Worm (Caenorhabditis elegans) whole organism, L3 larva: ENCODE measurements around the gene lgc-50.

Experiments
- aly-2 ChIP-seq: fragments of 150-350 bp; optimal IDR thresholded peaks from 2 replicates; lab custom pipeline; 2014; ENCODE audit warnings: missing biosample characterization, missing genetic modification characterization
- ama-1 ChIP-seq: fragments of 150-350 bp; optimal IDR thresholded peaks from 2 replicates; lab custom pipeline; 2018
- ceh-16 ChIP-seq: sonication (generic microtip); optimal IDR thresholded peaks from 2 replicates; lab custom pipeline; 2017; ENCODE audit warnings: missing biosample characterization, missing genetic modification characterization
- ceh-28 ChIP-seq: fragments of 150-350 bp; optimal IDR thresholded peaks from 2 replicates; lab custom pipeline; 2014; ENCODE audit warnings: missing biosample characterization, missing genetic modification reagents, missing genetic modification characterization
- ceh-82 ChIP-seq: fragments of 150-350 bp; optimal IDR thresholded peaks from 2 replicates; lab custom pipeline; 2014; ENCODE audit warnings: missing biosample characterization, missing genetic modification characterization
- ceh-9 ChIP-seq: sonication (generic microtip); optimal IDR thresholded peaks from 2 replicates; lab custom pipeline; 2018; ENCODE audit warnings: missing biosample characterization, missing genetic modification characterization
- daf-12 ChIP-seq: fragments of 150-350 bp; optimal IDR thresholded peaks from 2 replicates; lab custom pipeline; 2014; ENCODE audit warnings: missing biosample characterization, missing genetic modification reagents, missing genetic modification characterization
- egl-5 ChIP-seq: fragments of 150-350 bp; optimal IDR thresholded peaks from 2 replicates; lab custom pipeline; 2017; ENCODE audit warnings: missing biosample characterization, missing genetic modification reagents, missing genetic modification characterization, inconsistent platforms
- elt-1 ChIP-seq: fragments of 150-350 bp; optimal IDR thresholded peaks from 2 replicates; lab custom pipeline; 2014; ENCODE audit warnings: missing biosample characterization, missing genetic modification characterization
- elt-2 ChIP-seq: sonication (generic microtip); optimal IDR thresholded peaks from 2 replicates; lab custom pipeline; 2016; ENCODE audit warnings: missing genetic modification reagents, mild to moderate bottlenecking, missing genetic modification characterization, missing compliant biosample characterization
- elt-3 ChIP-seq, 3 experiments: fragments of 150-350 bp in 1 of 3; sonication (generic microtip) in 2 of 3; optimal IDR thresholded peaks; 2 replicates in 2 of 3; 4 replicates in 1 of 3; lab custom pipeline; 2014 to 2017; ENCODE audit warnings: missing biosample characterization in 3 of 3, missing genetic modification characterization in 3 of 3
- fkh-2 ChIP-seq: fragments of 150-350 bp; optimal IDR thresholded peaks from 2 replicates; lab custom pipeline; 2014; ENCODE audit warnings: missing biosample characterization, missing genetic modification reagents, missing genetic modification characterization
- fos-1 ChIP-seq: fragments of 150-350 bp; optimal IDR thresholded peaks from 2 replicates; lab custom pipeline; 2014; ENCODE audit warnings: missing biosample characterization, missing genetic modification characterization
- hmg-11 ChIP-seq: sonication (generic microtip); optimal IDR thresholded peaks from 2 replicates; lab custom pipeline; 2016; ENCODE audit warnings: missing genetic modification characterization, missing compliant biosample characterization
- jun-1 ChIP-seq: fragments of 150-350 bp; optimal IDR thresholded peaks from 2 replicates; lab custom pipeline; 2014; ENCODE audit warnings: missing biosample characterization, missing genetic modification reagents, missing genetic modification characterization
- lin-15B ChIP-seq: fragments of 150-350 bp; optimal IDR thresholded peaks from 2 replicates; lab custom pipeline; 2014; ENCODE audit warnings: missing biosample characterization, missing genetic modification characterization
- lin-39 ChIP-seq: fragments of 150-350 bp; optimal IDR thresholded peaks from 2 replicates; lab custom pipeline; 2018; ENCODE audit warnings: missing biosample characterization, missing genetic modification reagents, missing genetic modification characterization
- mdl-1 ChIP-seq: fragments of 150-350 bp; optimal IDR thresholded peaks from 2 replicates; lab custom pipeline; 2014; ENCODE audit warnings: missing biosample characterization, missing genetic modification characterization
- mml-1 ChIP-seq: fragments of 150-350 bp; sonication (generic microtip); optimal IDR thresholded peaks from 3 replicates; lab custom pipeline; 2014; ENCODE audit warnings: missing biosample characterization, missing genetic modification characterization
- nfya-1 ChIP-seq: sonication (generic microtip); optimal IDR thresholded peaks from 2 replicates; lab custom pipeline; 2017; ENCODE audit warnings: missing genetic modification characterization, mild to moderate bottlenecking, missing compliant biosample characterization, antibody characterized with exemption, moderate library complexity; ENCODE audit not compliant: insufficient read depth
- nhr-11 ChIP-seq: fragments of 150-350 bp; optimal IDR thresholded peaks from 2 replicates; lab custom pipeline; 2014; ENCODE audit warnings: missing biosample characterization, missing genetic modification characterization
- nhr-12 ChIP-seq: fragments of 150-350 bp; optimal IDR thresholded peaks from 2 replicates; lab custom pipeline; 2014; ENCODE audit warnings: missing biosample characterization, missing genetic modification characterization
- nhr-23 ChIP-seq: fragments of 150-350 bp; optimal IDR thresholded peaks from 2 replicates; lab custom pipeline; 2014; ENCODE audit warnings: missing biosample characterization, missing genetic modification reagents, missing genetic modification characterization
- nhr-237 ChIP-seq: fragments of 150-350 bp; optimal IDR thresholded peaks from 2 replicates; lab custom pipeline; 2014; ENCODE audit warnings: missing biosample characterization, missing genetic modification characterization
- nhr-25 ChIP-seq: sonication (generic microtip); optimal IDR thresholded peaks from 2 replicates; lab custom pipeline; 2017; ENCODE audit warnings: missing biosample characterization, missing genetic modification characterization
- nhr-28 ChIP-seq: fragments of 150-350 bp; optimal IDR thresholded peaks from 2 replicates; lab custom pipeline; 2014; ENCODE audit warnings: missing biosample characterization, missing genetic modification characterization
- nhr-43 ChIP-seq: sonication (generic microtip); optimal IDR thresholded peaks from 2 replicates; lab custom pipeline; 2016; ENCODE audit warnings: mild to moderate bottlenecking, missing genetic modification characterization, missing compliant biosample characterization; ENCODE audit not compliant: poor library complexity, severe bottlenecking
- nhr-67 ChIP-seq: fragments of 150-350 bp; optimal IDR thresholded peaks from 2 replicates; lab custom pipeline; 2014; ENCODE audit warnings: missing biosample characterization, missing genetic modification characterization
- nhr-77 ChIP-seq: fragments of 150-350 bp; optimal IDR thresholded peaks from 2 replicates; lab custom pipeline; 2014; ENCODE audit warnings: missing biosample characterization, missing genetic modification characterization
- pha-4 ChIP-seq: fragments of 150-350 bp; optimal IDR thresholded peaks from 2 replicates; lab custom pipeline; 2014; ENCODE audit warnings: missing biosample characterization, missing genetic modification reagents, missing genetic modification characterization
- pqm-1 ChIP-seq: fragments of 150-350 bp; optimal IDR thresholded peaks from 2 replicates; lab custom pipeline; 2017; ENCODE audit warnings: missing biosample characterization, missing genetic modification characterization, inconsistent platforms
- sea-2 ChIP-seq: fragments of 150-350 bp; sonication (generic microtip); optimal IDR thresholded peaks from 4 replicates; lab custom pipeline; 2014; ENCODE audit warnings: missing biosample characterization, missing genetic modification reagents, missing genetic modification characterization
- snpc-4 ChIP-seq: fragments of 150-350 bp; optimal IDR thresholded peaks from 2 replicates; lab custom pipeline; 2014; ENCODE audit warnings: missing biosample characterization, missing genetic modification characterization
- tbx-2 ChIP-seq: sonication (generic microtip); optimal IDR thresholded peaks from 2 replicates; lab custom pipeline; 2016; ENCODE audit warnings: mild to moderate bottlenecking, missing genetic modification characterization, missing compliant biosample characterization
- unc-39 ChIP-seq: sonication (generic microtip); optimal IDR thresholded peaks from 4 replicates; lab custom pipeline; 2017; ENCODE audit warnings: missing biosample characterization, missing genetic modification characterization
- ztf-11 ChIP-seq: fragments of 150-350 bp; optimal IDR thresholded peaks from 2 replicates; lab custom pipeline; 2014; ENCODE audit warnings: missing biosample characterization, missing genetic modification characterization

lgc-50 gene

ce11 chrIII:7365602-7366001, 29.7 kb downstream of the lgc-50 start, which contains the start of gene F08F8.11:
Gene F08F8.11 (plus strand): TSS chrIII:7365902.
- TF ChIP-seq aly-2 (tag; lab: Kevin White, UChicago): no peak
- TF ChIP-seq nfya-1 (tag; lab: Kevin White, UChicago): no peak
- TF ChIP-seq daf-12 (tag; lab: Kevin White, UChicago): no peak
- TF ChIP-seq fos-1 (tag; lab: Kevin White, UChicago): no peak
- TF ChIP-seq pqm-1 (tag; lab: Kevin White, UChicago): no peak
- no peak for TF ChIP-seq nhr-237
- no peak for TF ChIP-seq nhr-28 (tag; lab: Kevin White, UChicago)
- no peak for TF ChIP-seq nhr-43 (tag; lab: Kevin White, UChicago)
- TF ChIP-seq ztf-11: no peak
- no peak for TF ChIP-seq pha-4 (tag; lab: Kevin White, UChicago)
- no peak for TF ChIP-seq lin-15B

DNA sequence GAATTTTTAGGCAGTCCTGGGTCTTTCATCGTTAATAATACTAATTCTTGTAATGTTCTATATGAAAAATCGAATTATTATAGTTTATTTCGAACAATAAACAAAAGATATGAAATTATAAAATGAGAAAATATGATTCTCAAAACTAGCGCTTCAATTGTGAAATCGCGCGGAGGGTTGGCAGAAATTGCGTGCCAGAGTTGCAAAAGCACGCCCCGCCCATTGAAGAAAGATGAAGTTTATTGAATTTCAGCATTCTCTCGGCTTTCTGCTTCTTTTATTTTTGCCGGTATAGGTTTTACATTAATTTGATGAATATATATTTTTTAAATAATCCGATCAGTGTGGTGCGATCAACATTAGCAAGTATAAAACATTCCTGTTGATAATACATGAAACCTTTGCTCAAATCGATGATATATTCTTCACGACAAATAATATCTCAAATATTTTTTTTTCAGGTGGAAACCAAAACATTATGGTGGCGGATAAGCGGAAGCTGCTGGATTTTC, 36.2 kb downstream of the lgc-50 start, which contains the start of the genes eco-1 and hmgr-1:
eco-1 (minus strand) TSS at position 59 of the 512 bp plus-strand sequence.
hmgr-1 (plus strand) TSS at position 462 of the 512 bp plus-strand sequence.
- TF ChIP-seq nfya-1 (tag; lab: Kevin White, UChicago) (peak; percentile 55), lin-15B (peak; percentile 35), elt-1 (tag; lab: Kevin White, UChicago) (no peak), lin-39 (tag; lab: Kevin White, UChicago) (peak; percentile 41), nhr-67 (tag; lab: Kevin White, UChicago) (no peak), mdl-1 (no peak), hmg-11 (peak; percentile 52), jun-1 (tag; lab: Kevin White, UChicago) (no peak), nhr-12 (tag; lab: Kevin White, UChicago) (no peak), ceh-9 (tag; lab: Kevin White, UChicago) (no peak), snpc-4 (tag; lab: Kevin White, UChicago) (peak; percentile 4), ceh-82 (no peak), nhr-43 (tag; lab: Kevin White, UChicago) (peak; percentile 26), mml-1 (tag; lab: Kevin White, UChicago) (no peak), sea-2 (no peak), ama-1 (lab: Kevin White, UChicago) (no peak), daf-12 (tag; lab: Kevin White, UChicago) (no peak), nhr-77 (tag; lab: Kevin White, UChicago) (no peak), nhr-23 (tag; lab: Kevin White, UChicago) (peak; percentile 13), unc-39 (tag; lab: Kevin White, UChicago) (no peak)
- TF ChIP-seq, all 47 proteins: peak for 7

ce11 chrIII:7358627-7359026, 36.6 kb downstream of the lgc-50 start:
- TF ChIP-seq pha-4 (tag; lab: Kevin White, UChicago): peak; percentile 82
- peak; percentile 8 for TF ChIP-seq nfya-1 (tag; lab: Kevin White, UChicago)
- TF ChIP-seq lin-15B: no peak

DNA sequence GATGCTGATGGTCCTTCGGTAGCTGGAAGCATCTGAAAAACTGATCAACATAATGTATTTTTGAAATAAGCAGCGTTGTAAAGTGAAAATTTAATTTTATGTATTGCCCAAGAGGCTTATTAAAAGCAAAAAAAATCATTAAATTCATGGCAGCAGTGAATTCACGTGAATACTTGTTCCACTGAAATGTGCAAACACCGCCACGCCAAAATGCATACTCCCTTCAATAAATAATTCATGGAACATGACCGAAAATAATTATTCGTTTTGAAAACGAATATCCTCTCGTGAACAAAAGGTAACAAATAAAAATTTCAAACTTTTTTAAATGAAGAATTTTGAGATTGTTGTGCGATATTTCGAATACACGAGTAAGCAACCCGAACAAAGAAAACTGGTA, 37.9 kb downstream of the lgc-50 start, which contains the start of gene F08F8.10:
F08F8.10 (minus strand) TSS at position 38 of the 400 bp plus-strand sequence.
- TF ChIP-seq nhr-77 (tag; lab: Kevin White, UChicago) (no peak), ceh-16 (tag; lab: Kevin White, UChicago) (no peak), sea-2 (no peak), nhr-237 (no peak), tbx-2 (tag; lab: Kevin White, UChicago) (no peak), nfya-1 (tag; lab: Kevin White, UChicago) (peak; percentile 33), elt-3 (tag; optimal IDR thresholded peaks at IDR 0.05; lab: Kevin White, UChicago) (no peak), pha-4 (tag; lab: Kevin White, UChicago) (peak; percentile 63), nhr-11 (no peak), nhr-43 (tag; lab: Kevin White, UChicago) (no peak), lin-15B (no peak), hmg-11 (peak; percentile 27), mdl-1 (no peak), mml-1 (tag; lab: Kevin White, UChicago) (no peak), nhr-25 (tag; lab: Kevin White, UChicago) (peak; percentile 18), pqm-1 (tag; lab: Kevin White, UChicago) (no peak), elt-2 (no peak), fkh-2 (tag; lab: Kevin White, UChicago) (no peak), ceh-28 (tag; lab: Kevin White, UChicago) (no peak), egl-5 (peak; percentile 35), snpc-4 (tag; lab: Kevin White, UChicago) (peak; percentile 47)
